Worm (Caenorhabditis elegans) whole organism, late embryonic: ENCODE results near the gene vab-2.
A peak's percentile ranks its signal among the peaks of the same experiment; 100 is the strongest.

Source experiments
- K02D7.2 ChIP-seq: sonication (generic microtip); optimal IDR thresholded peaks from 2 replicates; lab custom pipeline; 2017; ENCODE audit warnings: mild to moderate bottlenecking, missing genetic modification characterization, missing compliant biosample characterization
- K09A11.1 ChIP-seq: sonication (generic microtip); optimal IDR thresholded peaks from 2 replicates; lab custom pipeline; 2017; ENCODE audit warnings: antibody characterized with exemption, mild to moderate bottlenecking, missing genetic modification characterization, missing compliant biosample characterization; ENCODE audit not compliant: insufficient read depth
- Y22D7AL.16 ChIP-seq: sonication (generic microtip); optimal IDR thresholded peaks from 2 replicates; lab custom pipeline; 2016; ENCODE audit warnings: missing genetic modification characterization, missing compliant biosample characterization
- ama-1 ChIP-seq: fragments of 150-350 bp; optimal IDR thresholded peaks from 2 replicates; lab custom pipeline; 2014
- ceh-19 ChIP-seq: fragments of 200-800 bp; sonication (Bioruptor generic); optimal IDR thresholded peaks from 2 replicates; lab custom pipeline; 2018; ENCODE audit warnings: mild to moderate bottlenecking, missing genetic modification characterization, missing compliant biosample characterization
- ceh-2 ChIP-seq: sonication (generic microtip); optimal IDR thresholded peaks from 2 replicates; lab custom pipeline; 2016; ENCODE audit warnings: missing genotype, missing genetic modification characterization, missing compliant biosample characterization
- ceh-24 ChIP-seq: sonication (generic microtip); optimal IDR thresholded peaks from 2 replicates; lab custom pipeline; 2016; ENCODE audit warnings: mild to moderate bottlenecking, missing genetic modification characterization, missing compliant biosample characterization
- ceh-30 ChIP-seq: fragments of 150-350 bp; optimal IDR thresholded peaks from 2 replicates; lab custom pipeline; 2014; ENCODE audit warnings: missing biosample characterization, missing genetic modification characterization
- ceh-31 ChIP-seq: sonication (generic microtip); optimal IDR thresholded peaks from 2 replicates; lab custom pipeline; 2016; ENCODE audit warnings: missing genetic modification characterization, missing compliant biosample characterization
- ceh-34 ChIP-seq: sonication (generic microtip); optimal IDR thresholded peaks from 2 replicates; lab custom pipeline; 2016; ENCODE audit warnings: mild to moderate bottlenecking, missing genetic modification characterization, missing compliant biosample characterization
- ceh-45 ChIP-seq: fragments of 200-800 bp; sonication (Bioruptor generic); IDR thresholded peaks from 2 replicates; pipeline ENCODE4 v1.3.6; 2022; ENCODE audit warnings: missing genetic modification reagents, missing genetic modification characterization, missing compliant biosample characterization
- ceh-6 ChIP-seq: fragments of 200-800 bp; sonication (Bioruptor generic); optimal IDR thresholded peaks from 2 replicates; lab custom pipeline; 2018; ENCODE audit warnings: mild to moderate bottlenecking, missing genetic modification characterization, missing compliant biosample characterization
- ceh-9 ChIP-seq: sonication (generic microtip); optimal IDR thresholded peaks from 2 replicates; lab custom pipeline; 2016; ENCODE audit warnings: mild to moderate bottlenecking, missing genetic modification characterization, inconsistent platforms, missing compliant biosample characterization
- elt-2 ChIP-seq: sonication (generic microtip); optimal IDR thresholded peaks from 2 replicates; lab custom pipeline; 2016; ENCODE audit warnings: missing genetic modification reagents, missing genetic modification characterization, missing compliant biosample characterization
- ets-4 ChIP-seq: sonication (generic microtip); optimal IDR thresholded peaks from 2 replicates; lab custom pipeline; 2016; ENCODE audit warnings: missing genetic modification characterization, missing compliant biosample characterization
- fax-1 ChIP-seq: sonication (generic microtip); optimal IDR thresholded peaks from 2 replicates; lab custom pipeline; 2016; ENCODE audit warnings: missing genotype, missing genetic modification characterization, missing compliant biosample characterization
- fkh-10 ChIP-seq: fragments of 150-350 bp; optimal IDR thresholded peaks from 2 replicates; lab custom pipeline; 2014; ENCODE audit warnings: missing biosample characterization, missing genetic modification reagents, missing genetic modification characterization
- fkh-6 ChIP-seq: sonication (generic microtip); optimal IDR thresholded peaks from 2 replicates; lab custom pipeline; 2016; ENCODE audit warnings: missing genetic modification characterization, missing compliant biosample characterization
- hlh-15 ChIP-seq: sonication (generic microtip); optimal IDR thresholded peaks from 2 replicates; lab custom pipeline; 2016; ENCODE audit warnings: missing genetic modification characterization, missing compliant biosample characterization
- hlh-6 ChIP-seq: sonication (generic microtip); optimal IDR thresholded peaks from 2 replicates; lab custom pipeline; 2016; ENCODE audit warnings: missing genotype, missing genetic modification characterization, missing compliant biosample characterization
- hlh-8 ChIP-seq: sonication (generic microtip); optimal IDR thresholded peaks from 2 replicates; lab custom pipeline; 2016; ENCODE audit warnings: missing genotype, missing genetic modification characterization, missing compliant biosample characterization
- madf-2 ChIP-seq: sonication (generic microtip); optimal IDR thresholded peaks from 2 replicates; lab custom pipeline; 2017; ENCODE audit warnings: missing genetic modification characterization, missing compliant biosample characterization
- nfya-1 ChIP-seq: sonication (generic microtip); optimal IDR thresholded peaks from 2 replicates; lab custom pipeline; 2017; ENCODE audit warnings: missing genetic modification characterization, mild to moderate bottlenecking, missing compliant biosample characterization, antibody characterized with exemption, moderate library complexity
- nhr-11 ChIP-seq: fragments of 150-350 bp; optimal IDR thresholded peaks from 2 replicates; lab custom pipeline; 2014; ENCODE audit warnings: missing biosample characterization, missing genetic modification characterization
- pag-3 ChIP-seq: sonication (generic microtip); optimal IDR thresholded peaks from 2 replicates; lab custom pipeline; 2016; ENCODE audit warnings: missing compliant biosample characterization, missing genetic modification characterization, borderline replicate concordance
- pat-9 ChIP-seq: fragments of 200-800 bp; sonication (Bioruptor generic); optimal IDR thresholded peaks from 2 replicates; lab custom pipeline; 2018; ENCODE audit warnings: mild to moderate bottlenecking, missing genetic modification characterization, moderate library complexity, missing compliant biosample characterization
- pha-2 ChIP-seq: sonication (generic microtip); optimal IDR thresholded peaks from 2 replicates; lab custom pipeline; 2017; ENCODE audit warnings: mild to moderate bottlenecking, missing genetic modification characterization, missing compliant biosample characterization
- pros-1 ChIP-seq: fragments of 150-350 bp; optimal IDR thresholded peaks from 2 replicates; lab custom pipeline; 2014; ENCODE audit warnings: missing biosample characterization, missing genetic modification reagents, missing genetic modification characterization
- rnt-1 ChIP-seq: sonication (generic microtip); optimal IDR thresholded peaks from 2 replicates; lab custom pipeline; 2016; ENCODE audit warnings: missing genetic modification characterization, missing compliant biosample characterization
- sdc-2 ChIP-seq: sonication (generic microtip); optimal IDR thresholded peaks from 2 replicates; lab custom pipeline; 2016; ENCODE audit warnings: missing genotype, missing genetic modification characterization, missing compliant biosample characterization
- syd-9 ChIP-seq: sonication (generic microtip); optimal IDR thresholded peaks from 2 replicates; lab custom pipeline; 2016; ENCODE audit warnings: mild to moderate bottlenecking, missing genetic modification characterization, moderate library complexity, missing compliant biosample characterization
- ttx-3 ChIP-seq: sonication (generic microtip); optimal IDR thresholded peaks from 2 replicates; lab custom pipeline; 2016; ENCODE audit warnings: missing genetic modification reagents, missing genetic modification characterization, missing compliant biosample characterization
- unc-3 ChIP-seq, 2 experiments: fragments of 200-800 bp in 1 of 2; sonication (Bioruptor generic) in 1 of 2; sonication (generic microtip) in 1 of 2; conservative IDR thresholded peaks in 1 of 2; optimal IDR thresholded peaks in 1 of 2; 2 replicates each; pipeline versions ENCODE4 v1.3.6 to Lab custom; 2016 to 2022; ENCODE audit warnings: missing compliant biosample characterization in 2 of 2, missing genetic modification characterization in 2 of 2, missing genetic modification reagents in 1 of 2
- unc-42 ChIP-seq: sonication (generic microtip); optimal IDR thresholded peaks from 2 replicates; lab custom pipeline; 2016; ENCODE audit warnings: missing genotype, missing genetic modification characterization, missing compliant biosample characterization
- unc-55 ChIP-seq: sonication (generic microtip); optimal IDR thresholded peaks from 2 replicates; lab custom pipeline; 2017; ENCODE audit warnings: missing biosample characterization, missing genetic modification reagents, missing genetic modification characterization
- unc-86 ChIP-seq: sonication (generic microtip); optimal IDR thresholded peaks from 2 replicates; lab custom pipeline; 2016; ENCODE audit warnings: missing genetic modification characterization, missing compliant biosample characterization
- zip-5 ChIP-seq: sonication (generic microtip); optimal IDR thresholded peaks from 2 replicates; lab custom pipeline; 2016; ENCODE audit warnings: missing genetic modification characterization, missing compliant biosample characterization
- ztf-16 ChIP-seq: sonication (generic microtip); optimal IDR thresholded peaks from 2 replicates; lab custom pipeline; 2017; ENCODE audit warnings: missing genetic modification characterization, missing compliant biosample characterization

The vab-2 gene

DNA sequence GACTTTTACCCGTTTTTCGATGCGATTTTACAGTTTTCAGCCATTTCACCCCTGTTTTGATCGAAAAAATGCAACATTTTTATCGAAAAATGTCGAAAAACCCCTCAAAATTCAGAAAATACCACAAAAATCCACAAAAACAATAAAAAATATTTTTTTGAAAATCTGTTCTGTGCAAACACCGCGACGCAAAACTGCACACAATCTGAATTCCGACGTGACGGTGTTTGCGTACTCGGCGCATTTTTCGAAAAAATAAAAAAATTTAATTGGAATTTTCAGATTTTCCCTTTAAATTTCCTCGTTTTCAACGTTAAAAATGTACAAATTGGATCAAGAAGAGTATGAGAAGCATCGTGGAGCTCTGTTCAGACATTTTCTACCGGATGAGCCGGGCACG, 40.8 kb downstream of the vab-2 start, which contains the start of gene smgl-2:
Gene smgl-2, plus strand, starts transcription at position 320 of the 400 bp plus-strand sequence.
- TF ChIP-seq unc-42: peak; percentile 7
- peak; percentile 68 for TF ChIP-seq nfya-1
- TF ChIP-seq unc-55 (GFP tag; lab: Kevin White, UChicago): peak; percentile 62
- TF ChIP-seq rnt-1 (tag; lab: Kevin White, UChicago): no peak

- TF ChIP-seq unc-55 (GFP tag; lab: Kevin White, UChicago): no peak
- no peak for TF ChIP-seq ceh-24
- no peak for TF ChIP-seq syd-9
- TF ChIP-seq fax-1 (tag; lab: Kevin White, UChicago): no peak
- TF ChIP-seq elt-2 (tag; lab: Kevin White, UChicago): no peak
- no peak for TF ChIP-seq ama-1 (lab: Kevin White, UChicago)
- TF ChIP-seq ceh-31 (tag; lab: Kevin White, UChicago): no peak
Measured at ce11 chrIV:3725361-3725760, 41.3 kb downstream of the vab-2 start, which contains the start of gene Y37E11AM.2. Gene Y37E11AM.2 (minus strand): TSS chrIV:3725461.

DNA sequence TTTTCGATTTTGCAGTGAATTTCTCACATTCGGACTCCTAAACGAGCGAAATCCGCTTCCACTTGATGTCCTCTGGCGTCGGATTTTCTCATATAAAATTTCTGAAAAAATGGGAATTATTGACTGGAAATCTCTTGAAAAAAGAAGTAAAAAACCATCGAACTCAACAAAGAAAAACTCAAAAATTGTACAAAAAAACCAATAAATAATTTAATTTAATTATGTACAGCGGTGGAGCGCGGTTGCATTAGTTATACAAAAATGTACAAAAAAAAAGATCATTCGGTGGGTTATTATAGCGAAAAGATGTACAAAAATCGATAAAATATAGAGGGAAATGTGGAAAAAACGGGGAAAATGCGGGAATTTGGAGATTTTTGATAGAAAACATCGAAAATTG, 43.9 kb downstream of the vab-2 start, which contains the start of gene Y37E11AM.4:
Gene Y37E11AM.4, minus strand, starts transcription at position 101 of the 400 bp plus-strand sequence.
- TF ChIP-seq fkh-10 (GFP tag; lab: Kevin White, UChicago) (no peak), ceh-6 (GFP tag; lab: Kevin White, UChicago) (no peak), ttx-3 (tag; lab: Kevin White, UChicago) (no peak), unc-3 (GFP tag; conservative IDR thresholded peaks at IDR 0.05; lab: Robert Waterston, UW) (no peak), unc-3 (tag; optimal IDR thresholded peaks at IDR 0.05; lab: Kevin White, UChicago) (no peak), pat-9 (tag; lab: Kevin White, UChicago) (no peak), ztf-16 (tag; lab: Kevin White, UChicago) (no peak), pha-2 (tag; lab: Kevin White, UChicago) (no peak), ceh-9 (tag; lab: Kevin White, UChicago) (no peak), ets-4 (tag; lab: Kevin White, UChicago) (no peak), ceh-30 (tag; lab: Kevin White, UChicago) (no peak), ceh-24 (no peak), ceh-2 (tag; lab: Kevin White, UChicago) (no peak), hlh-6 (tag; lab: Kevin White, UChicago) (no peak), ceh-34 (tag; lab: Kevin White, UChicago) (no peak), ceh-19 (GFP tag; lab: Kevin White, UChicago) (no peak), hlh-8 (tag; lab: Kevin White, UChicago) (no peak), pag-3 (no peak), madf-2 (tag; lab: Kevin White, UChicago) (no peak), fkh-6 (tag; lab: Kevin White, UChicago) (no peak), Y22D7AL.16 (no peak)

DNA sequence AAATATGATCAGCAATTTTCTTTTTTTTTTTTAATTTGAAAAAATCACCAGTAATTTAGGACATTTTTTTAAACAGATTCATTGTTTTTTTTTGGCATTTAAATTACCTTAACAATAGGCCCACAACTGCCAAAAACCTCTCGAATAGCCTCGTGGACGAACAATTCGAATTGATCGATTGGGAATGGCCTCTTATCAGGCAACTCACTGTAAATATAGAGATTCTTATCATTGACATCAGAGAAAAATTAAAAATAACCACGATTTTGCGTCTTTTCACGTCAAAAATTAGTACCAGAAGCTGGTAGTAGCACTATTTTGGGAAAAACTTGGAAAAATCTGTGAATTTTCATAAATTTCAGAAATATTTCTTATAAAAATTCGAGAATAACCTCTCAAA, 44.7 kb downstream of the vab-2 start:
- TF ChIP-seq zip-5 (tag; lab: Kevin White, UChicago): no peak
- TF ChIP-seq K02D7.2 (tag; lab: Kevin White, UChicago): no peak
- no peak for TF ChIP-seq madf-2 (tag; lab: Kevin White, UChicago)
- no peak for TF ChIP-seq ceh-30 (tag; lab: Kevin White, UChicago)
- no peak for TF ChIP-seq pros-1 (tag; lab: Kevin White, UChicago)
- TF ChIP-seq fax-1 (tag; lab: Kevin White, UChicago): no peak
- TF ChIP-seq hlh-6 (tag; lab: Kevin White, UChicago): no peak
- peak; percentile 52 for TF ChIP-seq elt-2 (tag; lab: Kevin White, UChicago)

- TF ChIP-seq ceh-30 (tag; lab: Kevin White, UChicago): no peak
- no peak for TF ChIP-seq nhr-11
- no peak for TF ChIP-seq K09A11.1 (tag; lab: Kevin White, UChicago)
- TF ChIP-seq hlh-15 (tag; lab: Kevin White, UChicago): no peak
- TF ChIP-seq sdc-2 (tag; lab: Kevin White, UChicago): no peak
- TF ChIP-seq ceh-45 (GFP tag; lab: Robert Waterston, UW): no peak
- no peak for TF ChIP-seq pat-9 (tag; lab: Kevin White, UChicago)
- no peak for TF ChIP-seq unc-86 (tag; lab: Kevin White, UChicago)
- no peak for TF ChIP-seq ztf-16 (tag; lab: Kevin White, UChicago)
- no peak for TF ChIP-seq Y22D7AL.16
- no peak for TF ChIP-seq pros-1 (tag; lab: Kevin White, UChicago)
- no peak for TF ChIP-seq ceh-19 (GFP tag; lab: Kevin White, UChicago)
- TF ChIP-seq ama-1 (lab: Kevin White, UChicago): no peak
Measured at ce11 chrIV:3720644-3721043, 46.0 kb downstream of the vab-2 start.
